Worm (Caenorhabditis elegans) whole organism, L2 larva: ENCODE results near the gene ced-13.

ENCODE experiments used
- C34F6.9 ChIP-seq: fragments of 150-350 bp; optimal IDR thresholded peaks from 2 replicates; lab custom pipeline; 2014; ENCODE audit warnings: missing biosample characterization, missing genetic modification characterization
- blmp-1 ChIP-seq: sonication (generic microtip); optimal IDR thresholded peaks from 2 replicates; lab custom pipeline; 2017; ENCODE audit warnings: missing genetic modification characterization, mild to moderate bottlenecking, missing compliant biosample characterization, antibody characterized with exemption, moderate library complexity; ENCODE audit not compliant: insufficient read depth
- nhr-237 ChIP-seq: fragments of 150-350 bp; optimal IDR thresholded peaks from 2 replicates; lab custom pipeline; 2014; ENCODE audit warnings: missing biosample characterization, missing genetic modification characterization

DNA sequence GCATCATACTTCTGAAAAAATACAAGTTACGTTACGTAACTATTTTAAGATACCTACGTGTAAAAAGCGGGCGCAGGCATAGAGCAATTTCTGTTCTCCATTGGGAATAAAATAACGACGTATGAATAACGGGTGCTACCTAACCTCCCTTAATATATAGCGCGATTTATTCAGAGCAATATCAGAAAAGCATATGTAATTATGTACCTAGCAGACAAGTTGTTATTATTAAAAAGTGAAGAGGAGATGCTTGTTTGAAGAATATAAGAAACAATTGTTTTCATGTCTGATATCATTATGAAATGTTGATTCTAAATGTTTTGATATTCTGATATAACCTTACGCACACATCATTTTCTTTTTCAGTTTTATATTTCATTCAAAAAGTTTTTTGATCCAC is 19.5 kb upstream of the ced-13 start, which contains the start of gene srh-11:
- TF ChIP-seq C34F6.9 (tag; lab: Kevin White, UChicago) (no peak), blmp-1 (tag; lab: Kevin White, UChicago) (no peak), nhr-237 (no peak)
